Worm (Caenorhabditis elegans) whole organism, L1 larva: ENCODE measurements around the gene F45D11.7.
"Not testable (repeated sequence)": the region's sequence is repeated elsewhere in the genome, so short reads cannot be mapped to it uniquely, and the experiment has no call there.

Experiments used
- C04F5.9 ChIP-seq: sonication (generic microtip); optimal IDR thresholded peaks from 2 replicates; lab custom pipeline; 2016; ENCODE audit warnings: missing genetic modification characterization, missing compliant biosample characterization
- F16B12.6 ChIP-seq: fragments of 150-350 bp; optimal IDR thresholded peaks from 2 replicates; lab custom pipeline; 2014; ENCODE audit warnings: missing biosample characterization, missing genetic modification characterization
- Y116A8C.19 ChIP-seq: sonication (generic microtip); optimal IDR thresholded peaks from 2 replicates; lab custom pipeline; 2016; ENCODE audit warnings: missing compliant biosample characterization, missing genetic modification characterization, borderline replicate concordance
- aha-1 ChIP-seq: fragments of 150-350 bp; optimal IDR thresholded peaks from 2 replicates; lab custom pipeline; 2014; ENCODE audit warnings: missing biosample characterization, missing genetic modification characterization
- alr-1 ChIP-seq: fragments of 200-800 bp; sonication (Bioruptor generic); optimal IDR thresholded peaks from 2 replicates; lab custom pipeline; 2018; ENCODE audit warnings: borderline replicate concordance, mild to moderate bottlenecking, missing genetic modification characterization, missing compliant biosample characterization
- ceh-63 ChIP-seq: fragments of 200-800 bp; sonication (Bioruptor generic); optimal IDR thresholded peaks from 2 replicates; lab custom pipeline; 2018; ENCODE audit warnings: mild to moderate bottlenecking, missing genetic modification characterization, missing compliant biosample characterization
- ceh-82 ChIP-seq, 3 experiments: fragments of 150-350 bp in 1 of 3; sonication (generic microtip) in 2 of 3; optimal IDR thresholded peaks; 2 replicates each; lab custom pipeline; 2014 to 2017; ENCODE audit warnings: missing biosample characterization in 3 of 3, missing genetic modification characterization in 3 of 3
- dpl-1 ChIP-seq, 3 experiments: fragments of 150-350 bp in 2 of 3; sonication (generic microtip) in 1 of 3; optimal IDR thresholded peaks; 2 replicates each; lab custom pipeline; 2014 to 2017; ENCODE audit warnings: missing biosample characterization in 3 of 3, missing genetic modification characterization in 3 of 3, missing genetic modification reagents in 3 of 3
- egl-13 ChIP-seq: sonication (generic microtip); optimal IDR thresholded peaks from 2 replicates; lab custom pipeline; 2016; ENCODE audit warnings: missing genotype, missing genetic modification reagents, missing genetic modification characterization, missing compliant biosample characterization
- egl-27 ChIP-seq, 2 experiments: fragments of 150-350 bp in 1 of 2; sonication (generic microtip); optimal IDR thresholded peaks; 3 replicates each; lab custom pipeline; 2017 to 2018; ENCODE audit warnings: missing biosample characterization in 2 of 2, missing genetic modification characterization in 2 of 2, missing genetic modification reagents in 2 of 2
- elt-2 ChIP-seq: sonication (generic microtip); optimal IDR thresholded peaks from 2 replicates; lab custom pipeline; 2016; ENCODE audit warnings: missing genetic modification characterization, mild to moderate bottlenecking, inconsistent platforms, missing compliant biosample characterization, missing genetic modification reagents
- elt-3 ChIP-seq, 6 experiments: fragments of 150-350 bp in 1 of 6; sonication (generic microtip); optimal IDR thresholded peaks; 2 replicates each; lab custom pipeline; 2017 to 2018; ENCODE audit warnings: missing biosample characterization in 6 of 6, missing genetic modification characterization in 6 of 6, inconsistent platforms in 1 of 6
- fkh-4 ChIP-seq: sonication (generic microtip); optimal IDR thresholded peaks from 2 replicates; lab custom pipeline; 2016; ENCODE audit warnings: missing compliant biosample characterization, missing genetic modification characterization, borderline replicate concordance
- grh-1 ChIP-seq: fragments of 200-800 bp; sonication (Bioruptor generic); IDR thresholded peaks from 2 replicates; pipeline ENCODE4 v1.3.6; 2022; ENCODE audit warnings: missing genetic modification reagents, missing genetic modification characterization, missing compliant biosample characterization
- irx-1 ChIP-seq: sonication (generic microtip); optimal IDR thresholded peaks from 2 replicates; lab custom pipeline; 2016; ENCODE audit warnings: missing genetic modification characterization, missing compliant biosample characterization
- isw-1 ChIP-seq: fragments of 200-800 bp; sonication (Bioruptor generic); IDR thresholded peaks from 2 replicates; pipeline ENCODE4 v1.3.6; 2022; ENCODE audit warnings: missing genetic modification characterization, missing compliant biosample characterization
- jun-1 ChIP-seq: fragments of 150-350 bp; optimal IDR thresholded peaks from 2 replicates; lab custom pipeline; 2014; ENCODE audit warnings: missing biosample characterization, missing genetic modification reagents, missing genetic modification characterization
- lin-13 ChIP-seq: fragments of 150-350 bp; optimal IDR thresholded peaks from 2 replicates; lab custom pipeline; 2014; ENCODE audit warnings: missing biosample characterization, missing genetic modification reagents, missing genetic modification characterization
- lin-35 ChIP-seq, 2 experiments: fragments of 150-350 bp; optimal IDR thresholded peaks; 2 replicates each; lab custom pipeline; 2014; ENCODE audit warnings: missing biosample characterization in 2 of 2, missing genetic modification characterization in 2 of 2, missing genetic modification reagents in 2 of 2
- lin-39 ChIP-seq: fragments of 150-350 bp; optimal IDR thresholded peaks from 2 replicates; lab custom pipeline; 2014; ENCODE audit warnings: missing biosample characterization, missing genetic modification reagents, missing genetic modification characterization
- lir-3 ChIP-seq: sonication (generic microtip); optimal IDR thresholded peaks from 2 replicates; lab custom pipeline; 2016; ENCODE audit warnings: mild to moderate bottlenecking, missing genetic modification characterization, moderate library complexity, missing compliant biosample characterization; ENCODE audit not compliant: poor library complexity
- lsy-2 ChIP-seq, 2 experiments: fragments of 150-350 bp; optimal IDR thresholded peaks; 2 replicates each; lab custom pipeline; 2014; ENCODE audit warnings: missing biosample characterization in 2 of 2, missing genetic modification characterization in 2 of 2
- mab-9 ChIP-seq: fragments of 200-800 bp; sonication (Bioruptor generic); IDR thresholded peaks from 2 replicates; pipeline ENCODE4 v1.3.6; 2022; ENCODE audit warnings: missing genetic modification reagents, missing genetic modification characterization, missing compliant biosample characterization
- nhr-20 ChIP-seq: sonication (generic microtip); optimal IDR thresholded peaks from 2 replicates; lab custom pipeline; 2016; ENCODE audit warnings: mild to moderate bottlenecking, missing genetic modification characterization, missing compliant biosample characterization
- nhr-28 ChIP-seq: fragments of 150-350 bp; optimal IDR thresholded peaks from 2 replicates; lab custom pipeline; 2014; ENCODE audit warnings: missing biosample characterization, missing genetic modification characterization
- nhr-76 ChIP-seq: sonication (generic microtip); optimal IDR thresholded peaks from 2 replicates; lab custom pipeline; 2017; ENCODE audit warnings: missing biosample characterization, missing genetic modification characterization
- nhr-77 ChIP-seq: fragments of 150-350 bp; optimal IDR thresholded peaks from 2 replicates; lab custom pipeline; 2014; ENCODE audit warnings: missing biosample characterization, missing genetic modification characterization
- nhr-84 ChIP-seq: sonication (generic microtip); optimal IDR thresholded peaks from 2 replicates; lab custom pipeline; 2017; ENCODE audit warnings: missing biosample characterization, missing genetic modification characterization
- nhr-85 ChIP-seq: sonication (generic microtip); peaks from one replicate; lab custom pipeline; 2016; ENCODE audit warnings: missing genetic modification characterization, inconsistent platforms, missing compliant biosample characterization
- pqm-1 ChIP-seq: sonication (generic microtip); optimal IDR thresholded peaks from 3 replicates; lab custom pipeline; 2017; ENCODE audit warnings: missing biosample characterization, missing genetic modification characterization
- snpc-4 ChIP-seq: fragments of 150-350 bp; optimal IDR thresholded peaks from 2 replicates; lab custom pipeline; 2014; ENCODE audit warnings: missing biosample characterization, missing genetic modification characterization
- sox-4 ChIP-seq: sonication (generic microtip); optimal IDR thresholded peaks from 2 replicates; lab custom pipeline; 2016; ENCODE audit warnings: missing genetic modification characterization, missing compliant biosample characterization
- sptf-1 ChIP-seq: fragments of 150-350 bp; optimal IDR thresholded peaks from 2 replicates; lab custom pipeline; 2014; ENCODE audit warnings: missing biosample characterization, missing genetic modification characterization
- sup-37 ChIP-seq: fragments of 200-800 bp; sonication (Bioruptor generic); optimal IDR thresholded peaks from 2 replicates; lab custom pipeline; 2018; ENCODE audit warnings: mild to moderate bottlenecking, missing genetic modification characterization, missing compliant biosample characterization
- unc-86 ChIP-seq: sonication (generic microtip); optimal IDR thresholded peaks from 2 replicates; lab custom pipeline; 2016; ENCODE audit warnings: missing genetic modification characterization, missing compliant biosample characterization
- ztf-4 ChIP-seq: fragments of 150-350 bp; optimal IDR thresholded peaks from 2 replicates; lab custom pipeline; 2014; ENCODE audit warnings: missing biosample characterization, missing genetic modification characterization

The F45D11.7 gene

ce11 chrII:979135-979534 is 15.2 kb upstream of the F45D11.7 start, which contains the start of the genes fbxc-17 and fbxc-15 (continued):
- TF ChIP-seq elt-2 (tag; lab: Kevin White, UChicago) (no peak), grh-1 (no peak), lir-3 (tag; lab: Kevin White, UChicago) (no peak), isw-1 (GFP tag; lab: Robert Waterston, UW) (no peak)

- TF ChIP-seq egl-13 (tag; lab: Kevin White, UChicago), result no peak
- TF ChIP-seq sox-4 (tag; lab: Kevin White, UChicago), result no peak
- TF ChIP-seq nhr-76 (tag; lab: Kevin White, UChicago), result no peak
- TF ChIP-seq ceh-82 (tag; optimal IDR thresholded peaks at IDR 0.05; lab: Kevin White, UChicago), result no peak
- no peak for TF ChIP-seq elt-3 (tag; optimal IDR thresholded peaks at IDR 0.05; lab: Kevin White, UChicago)
- TF ChIP-seq ceh-63 (GFP tag; lab: Kevin White, UChicago), result no peak
- no peak for TF ChIP-seq lir-3 (tag; lab: Kevin White, UChicago)
- TF ChIP-seq ztf-4 (tag; lab: Kevin White, UChicago), result no peak
- TF ChIP-seq nhr-20, result no peak
- TF ChIP-seq Y116A8C.19 (tag; lab: Kevin White, UChicago), result no peak
- no peak for TF ChIP-seq jun-1 (tag; lab: Kevin White, UChicago)
- TF ChIP-seq fkh-4 (tag; lab: Kevin White, UChicago), result no peak
- TF ChIP-seq snpc-4 (tag; lab: Kevin White, UChicago), result no peak
- TF ChIP-seq, all 84 proteins: peak for 0
Observed at ce11 chrII:982842-983241, 11.5 kb upstream of the F45D11.7 start, which contains the start of gene srh-274. TSS of gene srh-274 (plus strand) at chrII:983142.

- not testable (repeated sequence) for TF ChIP-seq irx-1 (tag; lab: Kevin White, UChicago); lin-13 (GFP tag; lab: Kevin White, UChicago); nhr-77 (tag; lab: Kevin White, UChicago)
Observed at ce11 chrII:985703-986102, 8.6 kb upstream of the F45D11.7 start, which contains the start of gene fbxc-40. TSS of gene fbxc-40 (plus strand) at chrII:986003.

- TF ChIP-seq lir-3 (tag; lab: Kevin White, UChicago) (no peak), nhr-85 (tag; lab: Kevin White, UChicago) (no peak), sptf-1 (tag; lab: Kevin White, UChicago) (no peak), ztf-4 (tag; lab: Kevin White, UChicago) (no peak), lsy-2 (tag; optimal IDR thresholded peaks at IDR 0.05; lab: Kevin White, UChicago) (no peak), egl-27 (tag; optimal IDR thresholded peaks at IDR 0.05; lab: Kevin White, UChicago) (no peak), nhr-28 (tag; lab: Kevin White, UChicago) (no peak), elt-2 (tag; lab: Kevin White, UChicago) (no peak), F16B12.6 (tag; lab: Kevin White, UChicago) (no peak), lin-13 (GFP tag; lab: Kevin White, UChicago) (no peak), mab-9 (GFP tag; lab: Robert Waterston, UW) (no peak), sup-37 (GFP tag; lab: Kevin White, UChicago) (no peak), unc-86 (no peak), C04F5.9 (no peak), alr-1 (tag; lab: Kevin White, UChicago) (no peak), aha-1 (tag; lab: Kevin White, UChicago) (no peak), lin-39 (no peak)
Observed at ce11 chrII:988437-988836, 5.9 kb upstream of the F45D11.7 start, which contains the start of gene fbxc-39. TSS of gene fbxc-39 (plus strand) at chrII:988737.

- TF ChIP-seq nhr-84 (no peak), mab-9 (GFP tag; lab: Robert Waterston, UW) (no peak), lin-35 (GFP tag; optimal IDR thresholded peaks at IDR 0.05; lab: Kevin White, UChicago) (no peak), dpl-1 (GFP tag; optimal IDR thresholded peaks at IDR 0.05; lab: Kevin White, UChicago) (no peak), pqm-1 (no peak), Y116A8C.19 (tag; lab: Kevin White, UChicago) (no peak), egl-13 (tag; lab: Kevin White, UChicago) (no peak), sptf-1 (tag; lab: Kevin White, UChicago) (no peak), irx-1 (tag; lab: Kevin White, UChicago) (no peak), ztf-4 (tag; lab: Kevin White, UChicago) (no peak)
Observed at ce11 chrII:991300-991699, 3.0 kb upstream of the F45D11.7 start, which contains the start of gene fbxc-42. TSS of gene fbxc-42 (plus strand) at chrII:991600.
